Fruit fly (Drosophila melanogaster): Measurements from ENCODE around the gene CG7382.
A peak's percentile ranks its signal among the peaks of the same experiment; 100 is the strongest.

Gene CG7382

dm6 chr2L:5473880-5474446 lies 45.7 kb downstream of the CG7382 start (continued):
- TF ChIP-seq CG5953 (GFP tag; IDR thresholded peaks at IDR 0.05) (no peak), CG8765 (GFP tag; IDR thresholded peaks at IDR 0.05) (no peak), Scr (GFP tag; IDR thresholded peaks at IDR 0.05; ENCODE audit: partially characterized antibody) (no peak), D19A (tag; optimal IDR thresholded peaks at IDR 0.05) (peak; percentile 4), D (optimal IDR thresholded peaks at IDR 0.05) (peak; percentile 91), D (GFP tag; optimal IDR thresholded peaks at IDR 0.05) (no peak)

DNA sequence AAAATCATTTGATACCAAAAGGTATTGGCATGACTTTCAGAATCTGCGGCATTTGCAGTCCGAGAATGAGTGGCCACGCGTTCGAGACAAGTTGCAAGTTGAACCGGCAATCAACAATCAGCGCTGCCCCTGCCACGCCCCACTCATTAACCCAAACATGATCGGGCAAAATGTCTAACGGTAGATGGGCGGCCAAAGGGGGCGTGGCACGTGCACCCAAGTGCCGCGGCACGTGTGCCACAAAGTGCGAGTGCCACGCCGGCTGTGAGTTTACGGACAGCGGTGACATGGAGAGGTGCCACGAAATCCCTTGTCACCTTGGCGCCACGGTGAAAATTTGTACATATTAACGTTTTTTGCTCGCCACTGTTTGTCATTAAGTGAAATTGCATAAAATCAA lies 50.3 kb downstream of the CG7382 start:
- TF ChIP-seq BEAF-32 (GFP tag; optimal IDR thresholded peaks at IDR 0.05), result no peak
- no peak for TF ChIP-seq CG18599 (GFP tag; optimal IDR thresholded peaks at IDR 0.05)
- TF ChIP-seq schlank (tag; optimal IDR thresholded peaks at IDR 0.05), result no peak
- no peak for TF ChIP-seq CG9932 (GFP tag; IDR thresholded peaks at IDR 0.05)
- TF ChIP-seq TFAM (GFP tag; optimal IDR thresholded peaks at IDR 0.05), result no peak
- TF ChIP-seq Fer2 (tag; optimal IDR thresholded peaks at IDR 0.05), result no peak
- TF ChIP-seq CG3065 (GFP tag; optimal IDR thresholded peaks at IDR 0.05), result peak; percentile 49
- no peak for TF ChIP-seq E2f2 (GFP tag; IDR thresholded peaks at IDR 0.05)
- no peak for TF ChIP-seq zf30C (GFP tag; optimal IDR thresholded peaks at IDR 0.05)
- peak; percentile 93 for TF ChIP-seq Hey (tag; optimal IDR thresholded peaks at IDR 0.05)
- no peak for TF ChIP-seq Blimp-1 (GFP tag; optimal IDR thresholded peaks at IDR 0.05)

Measured in whole organism, embryonic.